Worm (Caenorhabditis elegans) whole organism, late embryonic: Measurements from ENCODE around the gene T24H7.9.

Experiments used
- ama-1 ChIP-seq: fragments of 150-350 bp; optimal IDR thresholded peaks from 2 replicates; lab custom pipeline; 2014
- ceh-19 ChIP-seq: fragments of 200-800 bp; sonication (Bioruptor generic); optimal IDR thresholded peaks from 2 replicates; lab custom pipeline; 2018; ENCODE audit warnings: mild to moderate bottlenecking, missing genetic modification characterization, missing compliant biosample characterization
- ceh-22 ChIP-seq: sonication (generic microtip); optimal IDR thresholded peaks from 2 replicates; lab custom pipeline; 2017; ENCODE audit warnings: missing biosample characterization, missing genetic modification characterization
- ceh-24 ChIP-seq: sonication (generic microtip); optimal IDR thresholded peaks from 2 replicates; lab custom pipeline; 2016; ENCODE audit warnings: mild to moderate bottlenecking, missing genetic modification characterization, missing compliant biosample characterization
- fax-1 ChIP-seq: sonication (generic microtip); optimal IDR thresholded peaks from 2 replicates; lab custom pipeline; 2016; ENCODE audit warnings: missing genotype, missing genetic modification characterization, missing compliant biosample characterization
- fkh-10 ChIP-seq: fragments of 150-350 bp; optimal IDR thresholded peaks from 2 replicates; lab custom pipeline; 2014; ENCODE audit warnings: missing biosample characterization, missing genetic modification reagents, missing genetic modification characterization
- hlh-15 ChIP-seq: sonication (generic microtip); optimal IDR thresholded peaks from 2 replicates; lab custom pipeline; 2016; ENCODE audit warnings: missing genetic modification characterization, missing compliant biosample characterization
- nhr-11 ChIP-seq: fragments of 150-350 bp; optimal IDR thresholded peaks from 2 replicates; lab custom pipeline; 2014; ENCODE audit warnings: missing biosample characterization, missing genetic modification characterization
- nhr-232 ChIP-seq: sonication (generic microtip); optimal IDR thresholded peaks from 2 replicates; lab custom pipeline; 2016; ENCODE audit warnings: missing genetic modification characterization, missing compliant biosample characterization
- npax-4 ChIP-seq: sonication (generic microtip); optimal IDR thresholded peaks from 2 replicates; lab custom pipeline; 2016; ENCODE audit warnings: missing genetic modification characterization, missing compliant biosample characterization
- pha-2 ChIP-seq: sonication (generic microtip); optimal IDR thresholded peaks from 2 replicates; lab custom pipeline; 2017; ENCODE audit warnings: mild to moderate bottlenecking, missing genetic modification characterization, missing compliant biosample characterization
- unc-55 ChIP-seq: sonication (generic microtip); optimal IDR thresholded peaks from 2 replicates; lab custom pipeline; 2017; ENCODE audit warnings: missing biosample characterization, missing genetic modification reagents, missing genetic modification characterization

ce11 chrII:6259867-6260266 is 24.6 kb upstream of the T24H7.9 start, which contains the start of gene F13H8.11:
- no peak for TF ChIP-seq hlh-15 (tag; lab: Kevin White, UChicago)
- no peak for TF ChIP-seq unc-55 (GFP tag; lab: Kevin White, UChicago)
- no peak for TF ChIP-seq ceh-22 (tag; lab: Kevin White, UChicago)
- no peak for TF ChIP-seq ceh-19
- TF ChIP-seq npax-4 (tag; lab: Kevin White, UChicago): no peak
- TF ChIP-seq pha-2 (tag; lab: Kevin White, UChicago): no peak
- TF ChIP-seq fkh-10: no peak
- TF ChIP-seq ama-1 (lab: Kevin White, UChicago): no peak
- TF ChIP-seq nhr-11 (tag; lab: Kevin White, UChicago): no peak
- TF ChIP-seq ceh-24 (tag; lab: Kevin White, UChicago): no peak
- no peak for TF ChIP-seq fax-1 (tag; lab: Kevin White, UChicago)
- TF ChIP-seq nhr-232 (tag; lab: Kevin White, UChicago): no peak
